Worm (Caenorhabditis elegans) whole organism, late embryonic: Measurements from ENCODE around the gene ztf-1.

Experiments used
- ceh-22 ChIP-seq: sonication (generic microtip); optimal IDR thresholded peaks from 2 replicates; lab custom pipeline; 2017; ENCODE audit warnings: missing biosample characterization, missing genetic modification characterization
- nfya-1 ChIP-seq: sonication (generic microtip); optimal IDR thresholded peaks from 2 replicates; lab custom pipeline; 2017; ENCODE audit warnings: missing genetic modification characterization, mild to moderate bottlenecking, missing compliant biosample characterization, antibody characterized with exemption, moderate library complexity
- pha-4 ChIP-seq: fragments of 150-350 bp; optimal IDR thresholded peaks from 2 replicates; lab custom pipeline; 2018; ENCODE audit warnings: missing biosample characterization, missing genetic modification reagents, missing genetic modification characterization
- pqm-1 ChIP-seq: sonication (generic microtip); optimal IDR thresholded peaks from 2 replicates; lab custom pipeline; 2016; ENCODE audit warnings: missing genetic modification characterization, missing compliant biosample characterization

DNA sequence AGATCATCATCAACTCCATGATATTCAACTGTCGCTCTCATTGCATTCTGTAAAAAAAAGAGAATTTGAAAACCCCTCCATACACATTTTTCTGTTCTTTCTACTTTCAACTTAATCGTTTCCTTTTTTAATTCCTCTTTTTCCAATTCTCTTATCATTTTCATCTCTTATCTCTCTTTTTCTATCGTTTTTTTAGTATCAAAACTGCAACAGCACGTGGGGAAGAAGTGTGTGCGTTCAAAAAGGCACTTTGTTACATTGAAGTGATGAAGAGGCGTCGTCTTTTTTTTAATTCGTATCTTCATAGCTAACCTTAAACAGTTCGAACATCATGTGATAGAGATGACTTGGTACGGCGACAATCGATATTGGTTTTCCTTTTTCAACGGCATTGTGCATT lies 53.0 kb downstream of the ztf-1 start:
- TF ChIP-seq pha-4 (tag; lab: Kevin White, UChicago) (no peak), ceh-22 (tag; lab: Kevin White, UChicago) (no peak), pqm-1 (tag; lab: Kevin White, UChicago) (no peak), nfya-1 (no peak)
